Fruit fly (Drosophila melanogaster): Measurements from ENCODE around the gene CG9616.
A peak's percentile ranks its signal among the peaks of the same experiment; 100 is the strongest.

The CG9616 gene

DNA sequence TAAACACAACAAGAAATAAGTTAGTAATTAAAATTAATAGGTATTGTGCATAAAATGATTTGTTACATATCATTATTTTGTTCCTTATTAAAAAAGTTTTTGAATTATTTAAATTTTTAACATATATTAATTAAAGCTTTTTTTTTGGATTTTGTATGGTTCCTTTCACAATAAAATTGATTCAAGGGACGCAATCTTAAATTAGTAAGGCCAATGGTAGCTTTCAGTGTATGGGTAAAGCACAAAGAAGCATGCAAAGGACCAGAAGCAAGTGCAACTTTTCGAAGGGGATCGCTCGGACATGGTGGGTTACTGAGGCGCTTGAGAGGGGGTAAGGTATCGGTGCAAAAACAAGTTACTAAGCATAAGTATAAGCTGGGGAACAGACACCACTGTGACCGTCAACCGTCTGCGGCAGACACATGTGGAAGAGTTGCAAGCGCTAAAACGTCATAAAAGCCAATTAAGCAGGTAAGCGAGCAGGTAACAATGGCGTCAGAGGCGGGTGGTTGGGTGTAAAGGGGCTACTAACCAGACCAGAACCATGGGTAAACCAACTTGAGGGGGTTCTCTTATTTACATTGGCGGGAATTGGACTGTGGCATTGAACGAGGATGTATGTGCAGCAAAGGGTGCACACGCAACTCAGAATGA lies 30.4 kb upstream of the CG9616 start:
- TF ChIP-seq cnc (optimal IDR thresholded peaks at IDR 0.05) = no peak

DNA sequence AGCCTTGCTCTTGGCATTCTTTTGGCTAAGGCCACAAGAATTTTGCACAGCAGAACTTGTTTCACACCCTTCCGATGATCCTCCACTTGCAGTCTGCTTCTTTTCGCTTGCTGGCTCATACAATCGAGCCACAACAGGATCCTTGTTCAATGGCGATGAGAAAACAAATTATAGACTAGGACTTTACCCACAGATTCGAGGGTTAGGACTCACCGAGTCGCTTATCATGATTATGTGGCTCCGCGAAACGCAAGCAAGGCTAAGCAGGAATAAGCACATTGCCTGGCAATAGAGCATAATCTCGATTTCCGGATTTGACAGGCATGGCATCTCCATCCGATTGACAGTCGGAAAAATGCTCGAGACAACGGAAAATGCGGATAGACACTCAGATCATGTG lies 16.8 kb upstream of the CG9616 start, which contains the start of the genes CG14839 and CG14841:
Gene CG14839, plus strand, starts transcription at position 301 of the 400 bp plus-strand sequence.
Gene CG14841, minus strand, starts transcription at position 332 of the 400 bp plus-strand sequence.
- TF ChIP-seq CG33017 (tag; optimal IDR thresholded peaks at IDR 0.05) = no peak
- TF ChIP-seq CG7045 (GFP tag; optimal IDR thresholded peaks at IDR 0.05) = no peak
- TF ChIP-seq CG11617 (GFP tag; optimal IDR thresholded peaks at IDR 0.05) = no peak
- no peak for TF ChIP-seq pad (GFP tag; optimal IDR thresholded peaks at IDR 0.05)
- TF ChIP-seq toe (GFP tag; optimal IDR thresholded peaks at IDR 0.05) = no peak
- TF ChIP-seq cnc (optimal IDR thresholded peaks at IDR 0.05) = no peak
- no peak for TF ChIP-seq kay (GFP tag; ENCODE audit: borderline replicate concordance)
- TF ChIP-seq Hr96 (GFP tag; optimal IDR thresholded peaks at IDR 0.05) = no peak

DNA sequence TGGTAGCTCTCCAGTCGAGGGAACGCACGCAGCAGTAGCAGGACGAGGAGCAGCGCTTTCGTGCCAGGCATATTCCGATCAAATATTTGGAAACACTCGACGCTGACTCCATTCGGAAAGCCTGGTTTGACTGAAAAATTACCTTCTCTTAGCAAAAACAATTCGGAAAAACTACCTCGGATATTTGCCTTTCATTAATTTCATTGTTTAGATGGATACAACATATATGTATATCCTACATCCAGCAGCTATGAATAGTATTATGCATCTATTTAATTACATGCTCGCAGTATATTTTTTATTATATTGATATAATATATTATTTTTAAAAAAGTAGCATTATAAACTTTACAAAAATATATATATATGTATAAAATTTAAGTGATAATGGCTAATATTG lies 15.8 kb upstream of the CG9616 start, which contains the start of gene CG14840:
Gene CG14840, minus strand, starts transcription at position 101 of the 400 bp plus-strand sequence.
- TF ChIP-seq Clk (GFP tag; optimal IDR thresholded peaks at IDR 0.05) (no peak), CG7101 (tag; optimal IDR thresholded peaks at IDR 0.05) (no peak), toe (GFP tag; optimal IDR thresholded peaks at IDR 0.05) (no peak), CG11617 (GFP tag; optimal IDR thresholded peaks at IDR 0.05) (no peak), Hr96 (GFP tag; optimal IDR thresholded peaks at IDR 0.05) (no peak)

DNA sequence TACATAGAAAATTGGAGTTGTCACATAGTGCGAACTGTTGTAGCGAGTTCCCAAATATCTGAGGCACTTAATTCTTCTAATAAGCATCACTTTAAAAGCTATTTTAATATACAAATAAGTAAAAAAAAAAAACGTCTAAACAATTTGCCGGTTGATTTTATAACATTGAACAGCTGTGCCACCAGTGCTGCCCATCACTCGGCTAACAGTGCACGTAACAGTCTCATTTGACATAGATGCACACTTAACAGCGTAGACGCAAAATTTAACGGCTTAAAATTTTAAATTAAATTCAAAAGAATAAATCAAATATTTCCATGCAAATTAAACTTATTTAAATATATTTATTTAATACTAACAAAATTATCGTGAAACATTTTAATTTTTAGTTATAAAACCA lies 14.6 kb upstream of the CG9616 start, which contains the start of gene MetRS-m:
Gene MetRS-m, minus strand, starts transcription at position 171 of the 400 bp plus-strand sequence.
- TF ChIP-seq Hr96 (GFP tag; optimal IDR thresholded peaks at IDR 0.05) (no peak), Mnt (GFP tag; optimal IDR thresholded peaks at IDR 0.05) (no peak), kay (GFP tag; ENCODE audit: borderline replicate concordance) (peak; percentile 27)

DNA sequence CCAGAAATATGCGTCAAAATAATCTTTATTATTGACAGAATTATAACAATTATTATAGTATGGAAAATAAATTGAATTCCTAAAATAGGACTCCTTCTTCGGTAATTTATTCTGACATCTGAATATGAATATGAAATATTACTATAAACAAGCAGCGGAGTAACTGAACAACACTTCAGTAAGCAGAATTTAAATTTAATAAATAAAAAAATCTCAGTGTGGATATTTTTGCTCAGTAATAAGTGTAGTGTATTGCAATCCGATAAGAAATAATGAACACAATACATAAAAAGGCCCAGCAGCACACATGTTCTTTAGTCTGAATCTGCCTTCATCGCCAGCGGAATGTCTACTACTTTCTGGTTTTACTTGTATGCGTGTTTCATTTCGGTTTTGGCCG lies 10.5 kb upstream of the CG9616 start, which contains the start of gene CG43179:
Gene CG43179, plus strand, starts transcription at position 301 of the 400 bp plus-strand sequence.
- TF ChIP-seq Crg-1 (GFP tag; optimal IDR thresholded peaks at IDR 0.05) (no peak), CG7101 (tag; optimal IDR thresholded peaks at IDR 0.05) (no peak), CG5204 (GFP tag; optimal IDR thresholded peaks at IDR 0.05) (no peak), CG12768 (GFP tag; optimal IDR thresholded peaks at IDR 0.05) (no peak), tj (GFP tag; optimal IDR thresholded peaks at IDR 0.05) (no peak), ovo (GFP tag; optimal IDR thresholded peaks at IDR 0.05) (no peak), Mnt (GFP tag; optimal IDR thresholded peaks at IDR 0.05) (no peak)

DNA sequence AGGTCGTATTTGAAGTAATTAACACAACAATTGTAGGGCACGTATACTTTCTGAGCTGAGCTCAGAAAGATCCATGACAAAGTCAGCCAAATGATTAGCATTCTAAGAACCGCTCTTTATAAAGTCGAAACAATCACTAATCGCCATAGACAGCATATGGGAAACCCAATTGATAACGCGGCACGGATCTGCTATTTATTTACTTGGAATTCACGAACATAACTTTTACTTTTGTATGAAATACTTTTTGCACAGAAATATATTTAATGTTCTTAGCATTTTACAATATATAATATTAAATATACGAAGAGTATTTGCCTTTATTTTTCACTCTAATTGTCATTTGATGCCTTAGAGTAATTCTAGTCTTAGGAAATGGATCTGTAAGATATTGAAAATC lies 694 bp downstream of the CG9616 start, which contains the start of gene CG43291:
Gene CG43291, minus strand, starts transcription at position 101 of the 400 bp plus-strand sequence.
- TF ChIP-seq cic (GFP tag; optimal IDR thresholded peaks at IDR 0.05) (no peak), kay (GFP tag; ENCODE audit: borderline replicate concordance) (no peak), Mnt (GFP tag; optimal IDR thresholded peaks at IDR 0.05) (no peak)

DNA sequence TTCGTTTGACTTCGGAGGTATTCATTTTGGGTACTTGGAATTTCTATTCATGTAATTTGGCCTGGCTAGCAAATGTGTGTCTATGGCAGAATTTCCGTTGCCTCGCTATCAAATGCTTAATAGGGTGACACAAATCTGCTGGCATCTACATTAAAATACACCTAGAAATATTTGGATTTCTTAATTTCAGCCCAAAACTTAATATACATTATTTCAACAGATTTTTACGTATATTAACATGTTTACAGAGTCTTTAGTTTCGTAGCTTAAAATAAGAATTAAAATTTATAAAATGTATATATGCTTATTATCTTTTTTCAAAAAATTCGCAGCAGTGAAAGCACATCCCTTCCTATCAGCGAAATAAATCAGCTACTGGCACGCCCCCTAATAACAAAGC lies 16.2 kb downstream of the CG9616 start, which contains the start of gene CG9624:
Gene CG9624, minus strand, starts transcription at position 101 of the 400 bp plus-strand sequence.
- no peak for TF ChIP-seq Hr96 (GFP tag; optimal IDR thresholded peaks at IDR 0.05)
- no peak for TF ChIP-seq bab1 (GFP tag; optimal IDR thresholded peaks at IDR 0.05)
- TF ChIP-seq tj (GFP tag; optimal IDR thresholded peaks at IDR 0.05) = no peak
- no peak for TF ChIP-seq CG1620 (GFP tag; optimal IDR thresholded peaks at IDR 0.05)
- no peak for TF ChIP-seq CG14711 (tag; optimal IDR thresholded peaks at IDR 0.05)
- TF ChIP-seq Mnt (GFP tag; optimal IDR thresholded peaks at IDR 0.05) = no peak
- TF ChIP-seq Clk (GFP tag; optimal IDR thresholded peaks at IDR 0.05) = no peak
- no peak for TF ChIP-seq CG12768 (GFP tag; optimal IDR thresholded peaks at IDR 0.05)
- no peak for TF ChIP-seq CG5204 (GFP tag; optimal IDR thresholded peaks at IDR 0.05)
- no peak for TF ChIP-seq Crg-1 (GFP tag; optimal IDR thresholded peaks at IDR 0.05)
- TF ChIP-seq pad (GFP tag; optimal IDR thresholded peaks at IDR 0.05) = no peak
- TF ChIP-seq CG7045 (GFP tag; optimal IDR thresholded peaks at IDR 0.05) = no peak

DNA sequence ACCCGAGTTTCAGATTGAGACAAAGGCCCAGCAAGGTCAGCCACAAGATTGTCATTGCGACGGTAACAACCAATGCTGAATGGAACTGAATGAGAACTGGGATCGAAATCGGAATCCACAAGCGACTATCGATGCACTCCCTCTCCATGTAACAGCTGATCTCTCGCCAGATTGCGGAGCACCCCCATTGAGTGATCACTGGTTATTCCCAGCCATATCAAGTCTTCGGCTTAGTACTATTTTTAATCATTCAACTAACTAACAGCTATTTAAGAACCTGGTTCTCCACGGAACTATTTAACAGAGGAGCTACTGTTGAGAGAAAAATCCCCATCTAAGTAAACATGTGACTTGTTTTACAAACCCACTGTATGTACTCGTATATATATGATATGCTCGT lies 18.6 kb downstream of the CG9616 start, which contains the start of gene CG9631:
Gene CG9631, minus strand, starts transcription at position 101 of the 400 bp plus-strand sequence.
- TF ChIP-seq CG7101 (tag; optimal IDR thresholded peaks at IDR 0.05) (no peak), tj (GFP tag; optimal IDR thresholded peaks at IDR 0.05) (no peak), CG1620 (GFP tag; optimal IDR thresholded peaks at IDR 0.05) (no peak), Mnt (GFP tag; optimal IDR thresholded peaks at IDR 0.05) (no peak), cic (GFP tag; optimal IDR thresholded peaks at IDR 0.05) (peak; percentile 80), cnc (optimal IDR thresholded peaks at IDR 0.05) (no peak)

All from whole organism, adult.